Worm (Caenorhabditis elegans) whole organism, L4 larva: Measurements from ENCODE around the gene C18G1.9.
A peak's percentile ranks its signal among the peaks of the same experiment; 100 is the strongest.

ENCODE experiments used
- D1046.2 ChIP-seq: fragments of 200-800 bp; sonication (Bioruptor generic); IDR thresholded peaks from 2 replicates; pipeline ENCODE4 v1.3.6; 2022; ENCODE audit warnings: missing genetic modification characterization, missing compliant biosample characterization
- aha-1 ChIP-seq: fragments of 150-350 bp; peaks from one replicate; lab custom pipeline; 2014; ENCODE audit warnings: missing biosample characterization, missing genetic modification characterization
- ceh-28 ChIP-seq: fragments of 150-350 bp; optimal IDR thresholded peaks from 2 replicates; lab custom pipeline; 2014; ENCODE audit warnings: missing biosample characterization, missing genetic modification reagents, missing genetic modification characterization
- dmd-6 ChIP-seq: fragments of 200-800 bp; sonication (Bioruptor generic); IDR thresholded peaks from 2 replicates; pipeline ENCODE4 v1.3.6; 2022; ENCODE audit warnings: missing genetic modification reagents, missing genetic modification characterization, missing compliant biosample characterization
- nhr-11 ChIP-seq: fragments of 150-350 bp; optimal IDR thresholded peaks from 2 replicates; lab custom pipeline; 2014; ENCODE audit warnings: missing biosample characterization, missing genetic modification characterization
- nhr-28 ChIP-seq: fragments of 150-350 bp; optimal IDR thresholded peaks from 2 replicates; lab custom pipeline; 2014; ENCODE audit warnings: missing biosample characterization, missing genetic modification characterization
- nhr-76 ChIP-seq: fragments of 150-350 bp; optimal IDR thresholded peaks from 2 replicates; lab custom pipeline; 2014; ENCODE audit warnings: missing biosample characterization, missing genetic modification characterization
- unc-39 ChIP-seq: sonication (generic microtip); optimal IDR thresholded peaks from 2 replicates; lab custom pipeline; 2017; ENCODE audit warnings: missing biosample characterization, missing genetic modification characterization
- unc-62 ChIP-seq, 3 experiments: fragments of 150-350 bp in 1 of 3; sonication (generic microtip); optimal IDR thresholded peaks in 2 of 3; peaks in 1 of 3; 1 replicate in 1 of 3; 2 replicates in 2 of 3; lab custom pipeline; 2014 to 2017; ENCODE audit warnings: missing biosample characterization in 3 of 3, missing genetic modification characterization in 3 of 3, missing genetic modification reagents in 3 of 3, missing genotype in 1 of 3

- no peak for TF ChIP-seq aha-1 (tag; lab: Kevin White, UChicago)
- no peak for TF ChIP-seq nhr-76 (tag; lab: Kevin White, UChicago)
- TF ChIP-seq nhr-28 (tag; lab: Kevin White, UChicago), result no peak
- TF ChIP-seq dmd-6, result no peak
- peak in 1 of 2 experiments; percentile 94 for TF ChIP-seq unc-62 (GFP tag; optimal IDR thresholded peaks at IDR 0.05 in 1 of 2; lab: Kevin White, UChicago)
- no peak for TF ChIP-seq unc-62 (tag; optimal IDR thresholded peaks at IDR 0.05; lab: Kevin White, UChicago)
- TF ChIP-seq nhr-11 (tag; lab: Kevin White, UChicago), result no peak
- TF ChIP-seq ceh-28, result no peak
- TF ChIP-seq D1046.2, result no peak
- TF ChIP-seq unc-39 (tag; lab: Kevin White, UChicago), result no peak
Observed at ce11 chrV:4777388-4777986, 8.0 kb upstream of the C18G1.9 start, which contains the start of gene C18G1.1.
